Fruit fly (Drosophila melanogaster) whole organism, adult: ENCODE results near the gene CG12105.

Source experiments
- CG11617 ChIP-seq: fragments of 200-800 bp; sonication (Bioruptor generic); optimal IDR thresholded peaks from 2 replicates; lab custom pipeline; 2017; ENCODE audit warnings: mild to moderate bottlenecking, missing biosample characterization, missing genetic modification reagents, missing genetic modification characterization
- CG12768 ChIP-seq: fragments of 200-800 bp; sonication (Bioruptor generic); optimal IDR thresholded peaks from 2 replicates; lab custom pipeline; 2017; ENCODE audit warnings: missing biosample characterization, missing genetic modification characterization, mild to moderate bottlenecking, moderate library complexity, missing genetic modification reagents
- CG14711 ChIP-seq: fragments of 200-800 bp; sonication (Bioruptor generic); optimal IDR thresholded peaks from 2 replicates; lab custom pipeline; 2018; ENCODE audit warnings: missing biosample characterization, mild to moderate bottlenecking, missing genetic modification characterization, moderate library complexity
- CG1620 ChIP-seq: fragments of 200-800 bp; sonication (Bioruptor generic); optimal IDR thresholded peaks from 2 replicates; lab custom pipeline; 2016; ENCODE audit warnings: missing biosample characterization, missing genetic modification characterization
- CG33017 ChIP-seq: fragments of 200-800 bp; sonication (Bioruptor generic); optimal IDR thresholded peaks from 2 replicates; lab custom pipeline; 2018; ENCODE audit warnings: missing biosample characterization, mild to moderate bottlenecking, missing genetic modification characterization, moderate library complexity
- CG5204 ChIP-seq: fragments of 200-800 bp; sonication (Bioruptor generic); optimal IDR thresholded peaks from 2 replicates; lab custom pipeline; 2016; ENCODE audit warnings: missing biosample characterization, missing genetic modification characterization
- CG7045 ChIP-seq: fragments of 200-800 bp; sonication (Bioruptor generic); optimal IDR thresholded peaks from 2 replicates; lab custom pipeline; 2017; ENCODE audit warnings: missing biosample characterization, mild to moderate bottlenecking, missing genetic modification characterization
- CG7101 ChIP-seq: fragments of 200-800 bp; sonication (Bioruptor generic); optimal IDR thresholded peaks from 2 replicates; lab custom pipeline; 2018; ENCODE audit warnings: missing biosample characterization, mild to moderate bottlenecking, missing genetic modification characterization, moderate library complexity
- Clk ChIP-seq: fragments of 200-800 bp; sonication (Bioruptor generic); optimal IDR thresholded peaks from 2 replicates; lab custom pipeline; 2017; ENCODE audit warnings: missing biosample characterization, missing genetic modification characterization
- Crg-1 ChIP-seq: fragments of 200-800 bp; sonication (Bioruptor generic); optimal IDR thresholded peaks from 2 replicates; lab custom pipeline; 2016; ENCODE audit warnings: missing biosample characterization, missing genetic modification characterization
- Hr96 ChIP-seq: fragments of 200-800 bp; sonication (Bioruptor generic); optimal IDR thresholded peaks from 2 replicates; lab custom pipeline; 2016; ENCODE audit warnings: missing biosample characterization, missing genetic modification characterization
- Mnt ChIP-seq: fragments of 200-800 bp; sonication (Bioruptor generic); optimal IDR thresholded peaks from 2 replicates; lab custom pipeline; 2016; ENCODE audit warnings: missing biosample characterization, mild to moderate bottlenecking, missing genetic modification characterization
- bab1 ChIP-seq: fragments of 200-800 bp; sonication (Bioruptor generic); optimal IDR thresholded peaks from 3 replicates; lab custom pipeline; 2019; ENCODE audit warnings: missing biosample characterization, mild to moderate bottlenecking, missing genetic modification characterization, moderate library complexity
- cic ChIP-seq: fragments of 200-800 bp; sonication (Bioruptor generic); optimal IDR thresholded peaks from 2 replicates; lab custom pipeline; 2017; ENCODE audit warnings: missing biosample characterization, mild to moderate bottlenecking, missing genetic modification characterization, moderate library complexity
- cnc ChIP-seq, 2 experiments: fragments of >200 bp; optimal IDR thresholded peaks; 2 replicates each; lab custom pipeline; 2017
- kay ChIP-seq: fragments of 200-800 bp; sonication (Bioruptor generic); peaks from one replicate; lab custom pipeline; 2016; ENCODE audit warnings: missing biosample characterization, missing genetic modification characterization, borderline replicate concordance
- ovo ChIP-seq: fragments of 200-800 bp; sonication (Bioruptor generic); optimal IDR thresholded peaks from 2 replicates; lab custom pipeline; 2016; ENCODE audit warnings: missing biosample characterization, missing genetic modification characterization
- pad ChIP-seq: fragments of 200-800 bp; sonication (Bioruptor generic); optimal IDR thresholded peaks from 3 replicates; lab custom pipeline; 2017; ENCODE audit warnings: missing biosample characterization, missing genetic modification characterization, mild to moderate bottlenecking, moderate library complexity, missing genetic modification reagents
- tj ChIP-seq: fragments of 200-800 bp; sonication (Bioruptor generic); optimal IDR thresholded peaks from 3 replicates; lab custom pipeline; 2017; ENCODE audit warnings: missing biosample characterization, mild to moderate bottlenecking, missing genetic modification characterization, moderate library complexity
- toe ChIP-seq: fragments of 200-800 bp; sonication (Bioruptor generic); optimal IDR thresholded peaks from 2 replicates; lab custom pipeline; 2016; ENCODE audit warnings: missing biosample characterization, missing genetic modification characterization

CG12105 gene

dm6 chr3L:1586266-1587054 is 29.1 kb downstream of the CG12105 start:
- TF ChIP-seq CG33017 (tag; lab: Kevin White, UChicago), result peak; percentile 60
- TF ChIP-seq CG11617 (GFP tag; lab: Kevin White, UChicago), result peak; percentile 10
- peak; percentile 45 for TF ChIP-seq Hr96
- TF ChIP-seq CG14711 (tag; lab: Kevin White, UChicago), result peak; percentile 16
- TF ChIP-seq kay (GFP tag; lab: Kevin White, UChicago), result no peak
- peak; percentile 65 for TF ChIP-seq CG12768
- peak; percentile 53 for TF ChIP-seq ovo
- TF ChIP-seq pad, result no peak
- TF ChIP-seq toe, result no peak
- TF ChIP-seq tj (GFP tag; lab: Kevin White, UChicago), result peak; percentile 80
- peak; percentile 73 for TF ChIP-seq bab1
- peak; percentile 75 for TF ChIP-seq cic (GFP tag; lab: Kevin White, UChicago)
- peak; percentile 26 for TF ChIP-seq CG7045
- TF ChIP-seq Mnt (GFP tag; lab: Kevin White, UChicago), result peak; percentile 68
- peak; percentile 13 for TF ChIP-seq Crg-1

- TF ChIP-seq CG12768 (no peak), ovo (no peak), bab1 (peak; percentile 93), CG1620 (GFP tag; lab: Kevin White, UChicago) (no peak), Clk (GFP tag; lab: Kevin White, UChicago) (no peak), cic (GFP tag; lab: Kevin White, UChicago) (no peak), tj (GFP tag; lab: Kevin White, UChicago) (peak; percentile 74), CG11617 (GFP tag; lab: Kevin White, UChicago) (no peak), Mnt (GFP tag; lab: Kevin White, UChicago) (no peak), toe (no peak), cnc (optimal IDR thresholded peaks at IDR 0.05; lab: Kevin White, UChicago) (no peak), CG7045 (no peak), Hr96 (peak; percentile 48), Crg-1 (no peak), pad (peak; percentile 36), CG33017 (tag; lab: Kevin White, UChicago) (no peak), CG7101 (peak; percentile 11), CG5204 (no peak), CG14711 (tag; lab: Kevin White, UChicago) (peak; percentile 64)
Measured at dm6 chr3L:1584781-1585180, 30.8 kb downstream of the CG12105 start.

- peak; percentile 23 for TF ChIP-seq tj (GFP tag; lab: Kevin White, UChicago)
- no peak for TF ChIP-seq Crg-1
- no peak for TF ChIP-seq pad
- TF ChIP-seq CG1620 (GFP tag; lab: Kevin White, UChicago), result peak; percentile 17
- TF ChIP-seq CG33017 (tag; lab: Kevin White, UChicago), result peak; percentile 35
- TF ChIP-seq CG14711 (tag; lab: Kevin White, UChicago), result no peak
- TF ChIP-seq CG11617 (GFP tag; lab: Kevin White, UChicago), result peak; percentile 58
- peak; percentile 27 for TF ChIP-seq CG7101
- TF ChIP-seq Clk (GFP tag; lab: Kevin White, UChicago), result no peak
Measured at dm6 chr3L:1584003-1584402, 31.6 kb downstream of the CG12105 start.

dm6 chr3L:1580821-1581220 is 34.8 kb downstream of the CG12105 start:
- peak; percentile 63 for TF ChIP-seq tj (GFP tag; lab: Kevin White, UChicago)
- no peak for TF ChIP-seq pad
- no peak for TF ChIP-seq CG33017 (tag; lab: Kevin White, UChicago)
- TF ChIP-seq CG7101, result no peak
- no peak for TF ChIP-seq Hr96

- TF ChIP-seq toe, result no peak
- TF ChIP-seq CG33017 (tag; lab: Kevin White, UChicago), result no peak
- TF ChIP-seq kay (GFP tag; lab: Kevin White, UChicago), result peak; percentile 25
Measured at dm6 chr3L:1580194-1580593, 35.4 kb downstream of the CG12105 start.

- TF ChIP-seq Crg-1 (no peak), Hr96 (no peak), cnc (optimal IDR thresholded peaks at IDR 0.05; lab: Kevin White, UChicago) (no peak), CG7101 (peak; percentile 39), CG14711 (tag; lab: Kevin White, UChicago) (peak; percentile 46), bab1 (no peak), CG12768 (peak; percentile 24), CG1620 (GFP tag; lab: Kevin White, UChicago) (no peak), kay (GFP tag; lab: Kevin White, UChicago) (peak; percentile 72), Mnt (GFP tag; lab: Kevin White, UChicago) (no peak), toe (no peak), CG33017 (tag; lab: Kevin White, UChicago) (no peak), pad (no peak), tj (GFP tag; lab: Kevin White, UChicago) (peak; percentile 87), Clk (GFP tag; lab: Kevin White, UChicago) (no peak)
Measured at dm6 chr3L:1579169-1579853, 36.3 kb downstream of the CG12105 start.
